Fruit fly (Drosophila melanogaster): ENCODE data around the gene NijC.

dm6 chr3R:12681275-12681674 lies 13.7 kb upstream of the NijC start, which contains the start of gene Cyp313a4:
- TF ChIP-seq Sin3A (optimal IDR thresholded peaks at IDR 0.05) (no peak), insv (optimal IDR thresholded peaks at IDR 0.05) (no peak), psq (optimal IDR thresholded peaks at IDR 0.05) (no peak), Myc (optimal IDR thresholded peaks at IDR 0.05) (no peak)
